Fruit fly (Drosophila melanogaster) whole organism, embryonic: Measurements from ENCODE around the gene CG14212.
A peak's percentile ranks its signal among the peaks of the same experiment; 100 is the strongest.

ENCODE experiments used
- CG10209 ChIP-seq: fragments of 200-800 bp; sonication (Bioruptor generic); optimal IDR thresholded peaks from 3 replicates; lab custom pipeline; 2017; ENCODE audit warnings: missing biosample characterization, mild to moderate bottlenecking, missing genetic modification characterization, missing genetic modification reagents
- CG10274 ChIP-seq: fragments of 200-800 bp; sonication (Bioruptor generic); optimal IDR thresholded peaks from 3 replicates; lab custom pipeline; 2017; ENCODE audit warnings: missing biosample characterization, mild to moderate bottlenecking, missing genetic modification characterization
- CG11723 ChIP-seq: fragments of 200-800 bp; sonication (Bioruptor generic); optimal IDR thresholded peaks from 2 replicates; lab custom pipeline; 2017; ENCODE audit warnings: missing biosample characterization, mild to moderate bottlenecking, missing genetic modification characterization
- CG14014 ChIP-seq: fragments of 200-800 bp; sonication (Bioruptor generic); IDR thresholded peaks from 2 replicates; pipeline ENCODE4 v1.3.6; 2022; ENCODE audit warnings: missing biosample characterization, missing genetic modification characterization
- CG17912 ChIP-seq: fragments of 200-800 bp; sonication (Bioruptor generic); optimal IDR thresholded peaks from 2 replicates; lab custom pipeline; 2018; ENCODE audit warnings: missing biosample characterization, mild to moderate bottlenecking, missing genetic modification characterization
- CG2120 ChIP-seq: fragments of 200-800 bp; sonication (Bioruptor generic); optimal IDR thresholded peaks from 3 replicates; lab custom pipeline; 2016; ENCODE audit warnings: missing biosample characterization, missing genetic modification characterization
- CG2199 ChIP-seq: fragments of 200-800 bp; sonication (Bioruptor generic); IDR thresholded peaks from 3 replicates; pipeline ENCODE4 v1.3.6; 2022; ENCODE audit warnings: missing biosample characterization, missing genetic modification characterization
- CG2678 ChIP-seq: fragments of 200-800 bp; sonication (Bioruptor generic); optimal IDR thresholded peaks from 3 replicates; lab custom pipeline; 2019; ENCODE audit warnings: missing biosample characterization, mild to moderate bottlenecking, missing genetic modification characterization, moderate library complexity
- CG3281 ChIP-seq: fragments of 200-800 bp; sonication (Bioruptor generic); optimal IDR thresholded peaks from 3 replicates; lab custom pipeline; 2017; ENCODE audit warnings: missing biosample characterization, mild to moderate bottlenecking, missing genetic modification characterization
- CG34422 ChIP-seq: fragments of 200-800 bp; sonication (Bioruptor generic); IDR thresholded peaks from 3 replicates; pipeline ENCODE4 v1.3.6; 2022; ENCODE audit warnings: missing biosample characterization, missing genetic modification characterization
- CG3838 ChIP-seq: fragments of 200-800 bp; sonication (Bioruptor generic); optimal IDR thresholded peaks from 3 replicates; lab custom pipeline; 2016; ENCODE audit warnings: missing biosample characterization, missing genetic modification characterization
- CG4707 ChIP-seq: fragments of 200-800 bp; sonication (Bioruptor generic); optimal IDR thresholded peaks from 2 replicates; lab custom pipeline; 2018; ENCODE audit warnings: missing biosample characterization, mild to moderate bottlenecking, missing genetic modification characterization, moderate library complexity
- CG6813 ChIP-seq: fragments of 200-800 bp; sonication (Bioruptor generic); optimal IDR thresholded peaks from 2 replicates; lab custom pipeline; 2017; ENCODE audit warnings: missing biosample characterization, missing genetic modification characterization, mild to moderate bottlenecking, moderate library complexity, missing genetic modification reagents
- CG7839 ChIP-seq: fragments of 200-800 bp; sonication (Bioruptor generic); optimal IDR thresholded peaks from 3 replicates; lab custom pipeline; 2018; ENCODE audit warnings: missing biosample characterization, mild to moderate bottlenecking, missing genetic modification characterization, moderate library complexity
- CG7963 ChIP-seq: fragments of 200-800 bp; sonication (Bioruptor generic); IDR thresholded peaks from 3 replicates; pipeline ENCODE4 v1.3.6; 2022; ENCODE audit warnings: missing biosample characterization, missing genetic modification characterization; ENCODE audit not compliant: partially characterized antibody
- CG8089 ChIP-seq: fragments of 200-800 bp; sonication (Bioruptor generic); optimal IDR thresholded peaks from 3 replicates; lab custom pipeline; 2016; ENCODE audit warnings: missing biosample characterization, missing genetic modification characterization
- Dref ChIP-seq: fragments of 200-800 bp; sonication (Bioruptor generic); IDR thresholded peaks from 2 replicates; pipeline ENCODE4 v1.3.6; 2022; ENCODE audit warnings: missing biosample characterization, missing genetic modification characterization
- E2f1 ChIP-seq: fragments of 200-800 bp; sonication (Bioruptor generic); IDR thresholded peaks from 2 replicates; pipeline ENCODE4 v1.3.6; 2022; ENCODE audit warnings: missing biosample characterization, missing genetic modification characterization
- Ets65A ChIP-seq: fragments of 200-800 bp; sonication (Bioruptor generic); peaks from one replicate; lab custom pipeline; 2016; ENCODE audit warnings: missing biosample characterization, missing genetic modification characterization
- Ets97D ChIP-seq: fragments of 200-800 bp; sonication (Bioruptor generic); optimal IDR thresholded peaks from 3 replicates; lab custom pipeline; 2016; ENCODE audit warnings: missing biosample characterization, missing genetic modification characterization
- Fer3 ChIP-seq: fragments of 200-800 bp; sonication (Bioruptor generic); optimal IDR thresholded peaks from 2 replicates; lab custom pipeline; 2018; ENCODE audit warnings: missing biosample characterization, mild to moderate bottlenecking, missing genetic modification characterization, moderate library complexity
- Gug ChIP-seq: fragments of 200-800 bp; sonication (Bioruptor generic); IDR thresholded peaks from 4 replicates; pipeline ENCODE4 v1.3.6; 2022; ENCODE audit warnings: missing biosample characterization, missing genetic modification characterization
- HmgZ ChIP-seq: fragments of 200-800 bp; sonication (Bioruptor generic); optimal IDR thresholded peaks from 2 replicates; lab custom pipeline; 2018; ENCODE audit warnings: missing biosample characterization, mild to moderate bottlenecking, missing genetic modification characterization
- Hr78 ChIP-seq, 2 experiments: fragments of 200-800 bp in 1 of 2; fragments of >200 bp in 1 of 2; sonication (Bioruptor generic) in 1 of 2; optimal IDR thresholded peaks; 2 replicates each; lab custom pipeline; 2017 to 2019; ENCODE audit warnings: missing biosample characterization in 2 of 2, missing genetic modification characterization in 2 of 2, mild to moderate bottlenecking in 1 of 2, moderate library complexity in 1 of 2
- MTF-1 ChIP-seq: fragments of 200-800 bp; sonication (Bioruptor generic); optimal IDR thresholded peaks from 2 replicates; lab custom pipeline; 2018; ENCODE audit warnings: missing biosample characterization, mild to moderate bottlenecking, missing genetic modification characterization, borderline replicate concordance
- Myb ChIP-seq: fragments of 200-800 bp; sonication (Bioruptor generic); optimal IDR thresholded peaks from 2 replicates; lab custom pipeline; 2016; ENCODE audit warnings: missing biosample characterization, missing genetic modification characterization
- NC2β ChIP-seq: fragments of 200-800 bp; sonication (Bioruptor generic); optimal IDR thresholded peaks from 2 replicates; lab custom pipeline; 2016; ENCODE audit warnings: missing biosample characterization, missing genetic modification characterization
- Neu2 ChIP-seq: fragments of 200-800 bp; sonication (Bioruptor generic); optimal IDR thresholded peaks from 3 replicates; lab custom pipeline; 2016; ENCODE audit warnings: missing biosample characterization, missing genetic modification characterization, borderline replicate concordance
- Nf-YB ChIP-seq: fragments of 200-800 bp; sonication (Bioruptor generic); optimal IDR thresholded peaks from 3 replicates; lab custom pipeline; 2019; ENCODE audit warnings: missing biosample characterization, mild to moderate bottlenecking, missing genetic modification characterization, moderate library complexity
- Sin3A ChIP-seq: fragments of >200 bp; optimal IDR thresholded peaks from 2 replicates; lab custom pipeline; 2018
- Sry-δ ChIP-seq: fragments of 200-800 bp; sonication (Bioruptor generic); optimal IDR thresholded peaks from 2 replicates; lab custom pipeline; 2016; ENCODE audit warnings: missing biosample characterization, missing genetic modification characterization
- YL-1 ChIP-seq: fragments of 200-800 bp; sonication (Bioruptor generic); optimal IDR thresholded peaks from 3 replicates; lab custom pipeline; 2017; ENCODE audit warnings: missing biosample characterization, mild to moderate bottlenecking, missing genetic modification characterization
- al ChIP-seq: fragments of 200-800 bp; sonication (Bioruptor generic); IDR thresholded peaks from 2 replicates; pipeline ENCODE4 v1.3.6; 2022; ENCODE audit warnings: missing biosample characterization, missing genetic modification characterization
- bbx ChIP-seq: fragments of 200-800 bp; sonication (Bioruptor generic); IDR thresholded peaks from 2 replicates; pipeline ENCODE4 v1.3.6; 2022; ENCODE audit warnings: missing biosample characterization, missing genetic modification characterization; ENCODE audit not compliant: partially characterized antibody
- cas ChIP-seq: fragments of 200-800 bp; sonication (Bioruptor generic); IDR thresholded peaks from 2 replicates; pipeline ENCODE4 v1.3.6; 2022; ENCODE audit warnings: missing biosample characterization, missing genetic modification characterization
- da ChIP-seq: fragments of 200-800 bp; sonication (Bioruptor generic); optimal IDR thresholded peaks from 2 replicates; lab custom pipeline; 2016; ENCODE audit warnings: missing biosample characterization, missing genetic modification characterization
- dmrt99B ChIP-seq: fragments of 200-800 bp; sonication (Bioruptor generic); optimal IDR thresholded peaks from 2 replicates; lab custom pipeline; 2018; ENCODE audit warnings: missing biosample characterization, mild to moderate bottlenecking, missing genetic modification characterization, moderate library complexity
- eve ChIP-seq, 2 experiments: fragments of >200 bp; optimal IDR thresholded peaks; 2 replicates each; lab custom pipeline; 2017; ENCODE audit warnings: missing biosample characterization in 2 of 2, missing genetic modification characterization in 2 of 2
- gcm ChIP-seq: fragments of 200-800 bp; sonication (Bioruptor generic); optimal IDR thresholded peaks from 2 replicates; lab custom pipeline; 2019; ENCODE audit warnings: missing biosample characterization, mild to moderate bottlenecking, missing genetic modification characterization, moderate library complexity
- gsb-n ChIP-seq: fragments of 200-800 bp; sonication (Bioruptor generic); optimal IDR thresholded peaks from 3 replicates; lab custom pipeline; 2018; ENCODE audit warnings: missing biosample characterization, mild to moderate bottlenecking, missing genetic modification characterization
- gt ChIP-seq: fragments of 200-800 bp; sonication (Bioruptor generic); IDR thresholded peaks from 2 replicates; pipeline ENCODE4 v1.3.6; 2022; ENCODE audit warnings: missing biosample characterization, missing genetic modification characterization
- hkb ChIP-seq, 2 experiments: fragments of 200-800 bp in 1 of 2; fragments of >200 bp in 1 of 2; sonication (Bioruptor generic) in 1 of 2; IDR thresholded peaks in 1 of 2; optimal IDR thresholded peaks in 1 of 2; 2 replicates each; pipeline versions ENCODE4 v1.3.6 to Lab custom; 2017 to 2022; ENCODE audit warnings: missing biosample characterization in 1 of 2, missing genetic modification characterization in 1 of 2
- ind ChIP-seq: fragments of 200-800 bp; sonication (Bioruptor generic); optimal IDR thresholded peaks from 3 replicates; lab custom pipeline; 2016; ENCODE audit warnings: missing biosample characterization, missing genetic modification characterization
- nmo ChIP-seq: fragments of 200-800 bp; sonication (Bioruptor generic); optimal IDR thresholded peaks from 2 replicates; lab custom pipeline; 2018; ENCODE audit warnings: missing biosample characterization, mild to moderate bottlenecking, missing genetic modification characterization, moderate library complexity
- ranshi ChIP-seq: fragments of 200-800 bp; sonication (Bioruptor generic); IDR thresholded peaks from 2 replicates; pipeline ENCODE4 v1.3.6; 2022; ENCODE audit warnings: missing biosample characterization, missing genetic modification characterization
- sim ChIP-seq: fragments of 200-800 bp; sonication (Bioruptor generic); IDR thresholded peaks from 2 replicates; pipeline ENCODE4 v1.3.6; 2022; ENCODE audit warnings: missing biosample characterization, missing genetic modification characterization
- slp2 ChIP-seq: fragments of 200-800 bp; sonication (Bioruptor generic); optimal IDR thresholded peaks from 2 replicates; lab custom pipeline; 2016; ENCODE audit warnings: missing biosample characterization, missing genetic modification characterization
- sob ChIP-seq: fragments of 200-800 bp; sonication (Bioruptor generic); IDR thresholded peaks from 2 replicates; pipeline ENCODE4 v1.3.6; 2022; ENCODE audit warnings: missing biosample characterization, missing genetic modification characterization
- vnd ChIP-seq: fragments of 200-800 bp; sonication (Bioruptor generic); IDR thresholded peaks from 3 replicates; pipeline ENCODE4 v1.3.6; 2022; ENCODE audit warnings: missing biosample characterization, missing genetic modification characterization; ENCODE audit not compliant: partially characterized antibody
- zf30C ChIP-seq: fragments of 200-800 bp; sonication (Bioruptor generic); optimal IDR thresholded peaks from 3 replicates; lab custom pipeline; 2018; ENCODE audit warnings: missing biosample characterization, mild to moderate bottlenecking, missing genetic modification characterization

Gene CG14212

DNA sequence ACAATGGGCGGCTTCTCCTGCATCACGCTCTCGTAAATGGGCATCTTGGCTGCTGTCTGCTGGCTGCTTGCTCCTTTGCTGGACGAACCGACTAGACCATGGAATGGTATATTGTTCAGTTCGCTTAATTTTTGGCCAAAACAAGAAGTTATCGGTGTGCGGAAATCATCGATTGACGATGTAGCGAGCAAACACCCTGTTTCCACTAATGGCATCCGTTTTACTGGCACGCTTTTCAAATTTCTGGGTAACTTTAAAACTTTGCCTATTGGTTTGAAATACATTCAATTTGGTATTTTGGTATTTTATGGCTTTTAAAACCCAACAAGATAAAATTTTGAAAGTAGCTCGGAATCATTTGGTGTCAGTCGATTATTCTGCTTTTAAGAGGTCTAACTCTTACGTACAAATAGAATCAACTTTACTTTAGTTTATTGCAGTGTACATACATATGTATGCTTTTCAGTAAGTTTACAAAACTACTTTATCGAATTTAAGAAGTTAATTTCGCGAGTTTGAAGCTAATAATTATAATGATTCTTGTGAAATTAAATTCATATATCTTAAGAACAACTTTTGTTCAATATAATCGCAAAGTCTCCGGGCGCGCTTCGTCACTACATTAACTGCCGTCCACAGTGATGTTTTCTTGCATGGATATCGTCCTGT lies 20.5 kb downstream of the CG14212 start, which contains the start of gene Arp10 (continued):
- TF ChIP-seq ranshi (GFP tag; lab: Robert Waterston, UW) (no peak), hkb (optimal IDR thresholded peaks at IDR 0.05; lab: Kevin White, UChicago) (no peak), hkb (GFP tag; IDR thresholded peaks at IDR 0.05; lab: Robert Waterston, UW) (no peak), NC2β (GFP tag; lab: Kevin White, UChicago) (no peak), sob (GFP tag; lab: Robert Waterston, UW) (no peak), E2f1 (GFP tag; lab: Robert Waterston, UW) (no peak), CG14014 (GFP tag; lab: Robert Waterston, UW) (0 out of 2 replicates have a peak, but pooled peaks have one; percentile 9), nmo (GFP tag; lab: Kevin White, UChicago) (peak; percentile 25), ind (GFP tag; lab: Kevin White, UChicago) (peak; percentile 0), CG10209 (GFP tag; lab: Kevin White, UChicago) (no peak), Dref (GFP tag; lab: Robert Waterston, UW) (peak; percentile 71), CG7839 (tag; lab: Kevin White, UChicago) (no peak), Hr78 (GFP tag; optimal IDR thresholded peaks at IDR 0.05; lab: Kevin White, UChicago) (no peak), Ets97D (GFP tag; lab: Kevin White, UChicago) (peak; percentile 15), CG2678 (tag; lab: Kevin White, UChicago) (no peak), al (GFP tag; lab: Robert Waterston, UW) (no peak), CG34422 (no peak), CG7963 (GFP tag; lab: Robert Waterston, UW) (no peak), sim (GFP tag; lab: Robert Waterston, UW) (no peak), Ets65A (peak; percentile 41), CG4707 (GFP tag; lab: Kevin White, UChicago) (no peak), slp2 (no peak), CG8089 (GFP tag; lab: Kevin White, UChicago) (no peak), YL-1 (peak; percentile 18), CG2120 (GFP tag; lab: Kevin White, UChicago) (peak; percentile 41), zf30C (GFP tag; lab: Kevin White, UChicago) (peak; percentile 58), gt (GFP tag; lab: Robert Waterston, UW) (no peak), Sin3A (lab: Kevin White, UChicago) (peak; percentile 40), Gug (GFP tag; lab: Robert Waterston, UW) (no peak), CG11723 (GFP tag; lab: Kevin White, UChicago) (no peak), CG2199 (GFP tag; lab: Robert Waterston, UW) (no peak), Fer3 (tag; lab: Kevin White, UChicago) (peak; percentile 29), vnd (GFP tag; lab: Robert Waterston, UW) (no peak), Nf-YB (GFP tag; lab: Kevin White, UChicago) (no peak), Myb (GFP tag; lab: Kevin White, UChicago) (peak; percentile 37), eve (GFP tag; optimal IDR thresholded peaks at IDR 0.05; lab: Kevin White, UChicago) (no peak), gsb-n (tag; lab: Kevin White, UChicago) (no peak), Sry-δ (GFP tag; lab: Kevin White, UChicago) (peak; percentile 57), CG3838 (GFP tag; lab: Kevin White, UChicago) (no peak), MTF-1 (no peak), bbx (peak; percentile 53; the same call in 1 of the 2 replicates), CG3281 (GFP tag; lab: Kevin White, UChicago) (no peak), CG17912 (GFP tag; lab: Kevin White, UChicago) (no peak), HmgZ (tag; lab: Kevin White, UChicago) (peak; percentile 50), gcm (no peak), cas (no peak), da (no peak), CG10274 (GFP tag; lab: Kevin White, UChicago) (no peak), dmrt99B (tag; lab: Kevin White, UChicago) (no peak), Neu2 (GFP tag; lab: Kevin White, UChicago) (no peak), CG6813 (no peak)
